Worm (Caenorhabditis elegans) whole organism, late embryonic: ENCODE results near the gene F55G11.4.
A peak's percentile ranks its signal among the peaks of the same experiment; 100 is the strongest.

Experiments used
- F13H6.1 ChIP-seq: sonication (generic microtip); optimal IDR thresholded peaks from 2 replicates; lab custom pipeline; 2016; ENCODE audit warnings: missing genetic modification characterization, missing compliant biosample characterization
- K09A11.1 ChIP-seq: sonication (generic microtip); optimal IDR thresholded peaks from 2 replicates; lab custom pipeline; 2017; ENCODE audit warnings: antibody characterized with exemption, mild to moderate bottlenecking, missing genetic modification characterization, missing compliant biosample characterization; ENCODE audit not compliant: insufficient read depth
- T23F11.4 ChIP-seq: fragments of 200-800 bp; sonication (Bioruptor generic); optimal IDR thresholded peaks from 2 replicates; lab custom pipeline; 2018; ENCODE audit warnings: mild to moderate bottlenecking, missing genetic modification characterization, missing compliant biosample characterization
- Y22D7AL.16 ChIP-seq: sonication (generic microtip); optimal IDR thresholded peaks from 2 replicates; lab custom pipeline; 2016; ENCODE audit warnings: missing genetic modification characterization, missing compliant biosample characterization
- ahr-1 ChIP-seq: sonication (generic microtip); optimal IDR thresholded peaks from 2 replicates; lab custom pipeline; 2016; ENCODE audit warnings: missing genetic modification characterization, missing compliant biosample characterization
- ama-1 ChIP-seq: fragments of 150-350 bp; optimal IDR thresholded peaks from 2 replicates; lab custom pipeline; 2014
- ceh-14 ChIP-seq: sonication (generic microtip); optimal IDR thresholded peaks from 2 replicates; lab custom pipeline; 2016; ENCODE audit warnings: missing genotype, missing genetic modification characterization, missing compliant biosample characterization
- ceh-24 ChIP-seq: sonication (generic microtip); optimal IDR thresholded peaks from 2 replicates; lab custom pipeline; 2016; ENCODE audit warnings: mild to moderate bottlenecking, missing genetic modification characterization, missing compliant biosample characterization
- ceh-30 ChIP-seq: fragments of 150-350 bp; optimal IDR thresholded peaks from 2 replicates; lab custom pipeline; 2014; ENCODE audit warnings: missing biosample characterization, missing genetic modification characterization
- ceh-34 ChIP-seq: sonication (generic microtip); optimal IDR thresholded peaks from 2 replicates; lab custom pipeline; 2016; ENCODE audit warnings: mild to moderate bottlenecking, missing genetic modification characterization, missing compliant biosample characterization
- ceh-6 ChIP-seq: fragments of 200-800 bp; sonication (Bioruptor generic); optimal IDR thresholded peaks from 2 replicates; lab custom pipeline; 2018; ENCODE audit warnings: mild to moderate bottlenecking, missing genetic modification characterization, missing compliant biosample characterization
- che-1 ChIP-seq: sonication (generic microtip); optimal IDR thresholded peaks from 2 replicates; lab custom pipeline; 2016; ENCODE audit warnings: mild to moderate bottlenecking, missing genetic modification characterization, missing compliant biosample characterization
- dmd-4 ChIP-seq: sonication (generic microtip); optimal IDR thresholded peaks from 2 replicates; lab custom pipeline; 2016; ENCODE audit warnings: borderline replicate concordance, missing genetic modification characterization, missing compliant biosample characterization
- elt-2 ChIP-seq: sonication (generic microtip); optimal IDR thresholded peaks from 2 replicates; lab custom pipeline; 2016; ENCODE audit warnings: missing genetic modification reagents, missing genetic modification characterization, missing compliant biosample characterization
- ets-4 ChIP-seq: sonication (generic microtip); optimal IDR thresholded peaks from 2 replicates; lab custom pipeline; 2016; ENCODE audit warnings: missing genetic modification characterization, missing compliant biosample characterization
- eyg-1 ChIP-seq: sonication (generic microtip); optimal IDR thresholded peaks from 2 replicates; lab custom pipeline; 2016; ENCODE audit warnings: missing genotype, missing genetic modification characterization, missing compliant biosample characterization
- fax-1 ChIP-seq: sonication (generic microtip); optimal IDR thresholded peaks from 2 replicates; lab custom pipeline; 2016; ENCODE audit warnings: missing genotype, missing genetic modification characterization, missing compliant biosample characterization
- fkh-6 ChIP-seq: sonication (generic microtip); optimal IDR thresholded peaks from 2 replicates; lab custom pipeline; 2016; ENCODE audit warnings: missing genetic modification characterization, missing compliant biosample characterization
- hlh-13 ChIP-seq: fragments of 200-800 bp; sonication (Bioruptor generic); optimal IDR thresholded peaks from 2 replicates; lab custom pipeline; 2018; ENCODE audit warnings: mild to moderate bottlenecking, missing genetic modification characterization, missing compliant biosample characterization
- hlh-30 ChIP-seq: sonication (generic microtip); optimal IDR thresholded peaks from 2 replicates; lab custom pipeline; 2017; ENCODE audit warnings: antibody characterized with exemption, missing genetic modification characterization, missing compliant biosample characterization; ENCODE audit not compliant: insufficient read depth
- hlh-8 ChIP-seq: sonication (generic microtip); optimal IDR thresholded peaks from 2 replicates; lab custom pipeline; 2016; ENCODE audit warnings: missing genotype, missing genetic modification characterization, missing compliant biosample characterization
- lim-6 ChIP-seq: sonication (generic microtip); optimal IDR thresholded peaks from 2 replicates; lab custom pipeline; 2016; ENCODE audit warnings: missing genetic modification characterization, missing compliant biosample characterization
- mec-3 ChIP-seq: sonication (generic microtip); optimal IDR thresholded peaks from 2 replicates; lab custom pipeline; 2016; ENCODE audit warnings: borderline replicate concordance, missing genetic modification characterization, missing compliant biosample characterization
- nfya-1 ChIP-seq: sonication (generic microtip); optimal IDR thresholded peaks from 2 replicates; lab custom pipeline; 2017; ENCODE audit warnings: missing genetic modification characterization, mild to moderate bottlenecking, missing compliant biosample characterization, antibody characterized with exemption, moderate library complexity
- nhr-11 ChIP-seq: fragments of 150-350 bp; optimal IDR thresholded peaks from 2 replicates; lab custom pipeline; 2014; ENCODE audit warnings: missing biosample characterization, missing genetic modification characterization
- odd-2 ChIP-seq: sonication (generic microtip); optimal IDR thresholded peaks from 2 replicates; lab custom pipeline; 2017; ENCODE audit warnings: antibody characterized with exemption, mild to moderate bottlenecking, missing genetic modification characterization, missing compliant biosample characterization
- pag-3 ChIP-seq: sonication (generic microtip); optimal IDR thresholded peaks from 2 replicates; lab custom pipeline; 2016; ENCODE audit warnings: missing compliant biosample characterization, missing genetic modification characterization, borderline replicate concordance
- pat-9 ChIP-seq: fragments of 200-800 bp; sonication (Bioruptor generic); optimal IDR thresholded peaks from 2 replicates; lab custom pipeline; 2018; ENCODE audit warnings: mild to moderate bottlenecking, missing genetic modification characterization, moderate library complexity, missing compliant biosample characterization
- pax-1 ChIP-seq: fragments of 150-350 bp; optimal IDR thresholded peaks from 2 replicates; lab custom pipeline; 2014; ENCODE audit warnings: missing biosample characterization, missing genetic modification characterization
- pha-2 ChIP-seq: sonication (generic microtip); optimal IDR thresholded peaks from 2 replicates; lab custom pipeline; 2017; ENCODE audit warnings: mild to moderate bottlenecking, missing genetic modification characterization, missing compliant biosample characterization
- ref-2 ChIP-seq: sonication (generic microtip); optimal IDR thresholded peaks from 2 replicates; lab custom pipeline; 2016; ENCODE audit warnings: missing genetic modification characterization, missing compliant biosample characterization
- rnt-1 ChIP-seq: sonication (generic microtip); optimal IDR thresholded peaks from 2 replicates; lab custom pipeline; 2016; ENCODE audit warnings: missing genetic modification characterization, missing compliant biosample characterization
- sox-2 ChIP-seq: fragments of 200-800 bp; sonication (Bioruptor generic); IDR thresholded peaks from 2 replicates; pipeline ENCODE4 v1.3.6; 2022; ENCODE audit warnings: missing genetic modification reagents, missing genetic modification characterization, missing compliant biosample characterization
- unc-42 ChIP-seq: sonication (generic microtip); optimal IDR thresholded peaks from 2 replicates; lab custom pipeline; 2016; ENCODE audit warnings: missing genotype, missing genetic modification characterization, missing compliant biosample characterization
- ztf-16 ChIP-seq: sonication (generic microtip); optimal IDR thresholded peaks from 2 replicates; lab custom pipeline; 2017; ENCODE audit warnings: missing genetic modification characterization, missing compliant biosample characterization

F55G11.4 gene

DNA sequence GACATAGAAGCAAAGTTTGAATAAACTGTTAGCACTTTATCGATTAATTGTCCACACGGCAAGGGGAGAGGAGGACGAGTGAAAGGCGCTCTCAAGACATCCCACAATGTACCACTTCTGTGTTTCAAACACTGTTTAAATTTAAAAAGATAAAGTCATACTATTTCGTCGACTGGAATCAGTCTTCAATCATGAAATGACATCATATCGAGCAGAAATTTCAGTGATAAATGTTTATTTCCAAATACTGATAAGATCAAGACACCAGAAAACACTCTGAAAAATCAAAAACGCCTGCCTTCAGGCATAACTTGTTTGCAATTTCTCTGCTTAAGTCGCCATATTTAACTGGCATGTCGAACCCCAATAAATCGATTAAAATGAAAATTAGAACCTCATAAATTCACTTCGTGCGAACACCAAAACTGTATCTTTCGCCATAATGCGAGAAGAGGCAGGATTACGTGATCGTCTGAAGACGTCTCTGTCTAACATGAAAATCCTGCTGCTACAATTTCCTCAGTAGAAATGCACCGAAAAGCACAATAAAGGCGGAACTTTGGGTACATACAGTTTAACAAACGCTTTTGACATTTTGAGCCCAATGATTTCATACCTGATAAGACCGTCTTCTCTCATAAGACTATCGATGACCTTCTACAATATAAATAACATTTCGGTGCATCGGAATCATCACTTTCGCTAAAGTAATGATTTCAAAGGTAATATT, 5.0 kb downstream of the F55G11.4 start, which contains the start of gene K10D11.2:
TSS of gene K10D11.2 (plus strand) at position 680 of the 730 bp plus-strand sequence.
- TF ChIP-seq lim-6 (no peak), elt-2 (tag; lab: Kevin White, UChicago) (peak; percentile 61)

DNA sequence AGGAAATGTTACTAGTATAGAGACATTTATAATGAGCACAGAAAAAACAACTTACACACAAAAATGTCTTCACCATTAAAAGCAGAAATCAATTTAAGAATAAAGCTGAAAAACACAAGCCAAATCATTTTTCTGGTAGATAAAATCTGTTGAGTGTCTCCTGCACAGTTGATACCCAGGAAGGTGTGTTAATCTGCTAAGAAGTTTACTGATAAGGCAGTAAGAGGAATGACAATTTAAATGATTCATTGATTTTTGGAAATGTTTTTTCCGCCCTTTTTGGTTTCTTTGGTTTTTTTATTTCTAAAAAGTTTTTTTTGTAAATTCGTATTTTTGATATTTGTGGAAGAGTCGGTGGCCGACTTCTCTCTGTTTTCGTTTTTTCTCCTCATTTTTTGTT, 12.5 kb downstream of the F55G11.4 start, which contains the start of gene K10D11.3:
TSS of gene K10D11.3 (minus strand) at position 174 of the 400 bp plus-strand sequence.
- TF ChIP-seq che-1 (no peak), elt-2 (tag; lab: Kevin White, UChicago) (peak; percentile 7), fax-1 (no peak), nfya-1 (tag; lab: Kevin White, UChicago) (no peak), rnt-1 (tag; lab: Kevin White, UChicago) (no peak)

DNA sequence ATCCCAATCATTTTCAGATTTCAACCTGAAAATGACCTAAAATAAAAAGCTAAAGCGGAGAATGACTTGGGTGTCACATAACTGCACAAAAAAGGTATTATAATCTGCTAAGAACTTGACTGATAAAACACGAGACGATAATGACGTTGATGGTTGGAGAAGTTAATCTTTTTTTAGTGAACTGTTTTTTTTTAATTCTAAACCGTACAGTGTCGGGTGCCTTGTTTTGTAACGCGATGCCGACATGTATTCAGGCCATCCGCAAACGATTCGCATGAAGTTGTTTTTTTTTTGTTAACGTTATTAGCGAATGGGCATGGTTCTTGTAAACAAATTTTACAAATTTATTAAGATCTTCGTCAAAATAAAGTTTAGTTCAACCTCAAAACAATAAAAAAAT, 15.9 kb downstream of the F55G11.4 start, which contains the start of gene K10D11.6:
TSS of gene K10D11.6 (minus strand) at position 101 of the 400 bp plus-strand sequence.
- no peak for TF ChIP-seq elt-2 (tag; lab: Kevin White, UChicago)
- TF ChIP-seq K09A11.1 (tag; lab: Kevin White, UChicago), result no peak
- no peak for TF ChIP-seq T23F11.4 (GFP tag; lab: Kevin White, UChicago)
- no peak for TF ChIP-seq ceh-14 (tag; lab: Kevin White, UChicago)
- TF ChIP-seq ets-4 (tag; lab: Kevin White, UChicago), result no peak
- TF ChIP-seq ceh-6 (GFP tag; lab: Kevin White, UChicago), result no peak
- TF ChIP-seq ama-1, result no peak
- no peak for TF ChIP-seq pat-9 (tag; lab: Kevin White, UChicago)
- no peak for TF ChIP-seq pag-3

DNA sequence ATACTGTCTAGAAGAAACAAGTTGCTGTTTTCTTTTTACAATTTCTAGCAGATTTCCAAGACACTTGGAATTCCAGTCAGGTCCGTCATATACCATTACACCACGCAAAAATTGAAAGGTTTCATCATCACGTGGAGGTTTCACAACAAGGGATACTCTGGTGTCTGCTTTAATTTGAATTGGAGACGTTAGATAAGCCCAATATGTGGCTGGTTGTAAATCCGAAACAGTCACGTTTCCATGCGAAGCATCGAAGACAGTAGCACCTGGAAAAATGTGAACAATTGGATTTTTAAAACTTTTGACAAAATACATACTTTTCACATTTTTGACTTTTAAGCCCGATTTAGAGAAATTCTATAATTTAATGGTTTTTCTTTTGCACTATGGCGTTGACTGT, 17.2 kb downstream of the F55G11.4 start:
- TF ChIP-seq hlh-8, result no peak
- TF ChIP-seq pat-9 (tag; lab: Kevin White, UChicago), result no peak
- TF ChIP-seq F13H6.1 (tag; lab: Kevin White, UChicago), result no peak
- no peak for TF ChIP-seq fax-1
- TF ChIP-seq ref-2 (tag; lab: Kevin White, UChicago), result no peak
- no peak for TF ChIP-seq ztf-16 (tag; lab: Kevin White, UChicago)
- TF ChIP-seq dmd-4, result no peak
- no peak for TF ChIP-seq mec-3 (tag; lab: Kevin White, UChicago)

DNA sequence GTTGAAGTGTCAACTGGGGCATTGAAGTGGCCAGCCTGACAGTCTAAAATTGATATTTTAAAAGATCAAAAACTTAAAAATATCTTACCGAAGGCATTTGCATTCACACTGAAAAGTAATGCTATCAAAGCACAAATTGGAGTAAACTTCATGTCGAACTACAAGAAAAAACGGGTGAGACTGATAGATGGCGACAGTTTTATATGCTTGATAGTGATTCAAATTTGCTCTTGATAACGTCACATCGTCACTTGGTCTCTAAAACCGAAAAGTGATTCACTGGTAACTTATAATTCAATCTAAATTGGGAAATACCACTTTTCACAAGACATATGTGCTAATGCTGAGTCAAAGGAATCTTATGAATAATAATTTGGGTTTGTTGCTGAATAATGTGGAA, 18.2 kb downstream of the F55G11.4 start, which contains the start of gene K10D11.5:
TSS of gene K10D11.5 (minus strand) at position 215 of the 400 bp plus-strand sequence.
- TF ChIP-seq unc-42 (tag; lab: Kevin White, UChicago), result no peak
- no peak for TF ChIP-seq ceh-34 (tag; lab: Kevin White, UChicago)
- TF ChIP-seq odd-2 (tag; lab: Kevin White, UChicago), result no peak
- no peak for TF ChIP-seq ahr-1 (tag; lab: Kevin White, UChicago)
- no peak for TF ChIP-seq hlh-8
- no peak for TF ChIP-seq K09A11.1 (tag; lab: Kevin White, UChicago)
- no peak for TF ChIP-seq hlh-13 (GFP tag; lab: Kevin White, UChicago)
- no peak for TF ChIP-seq sox-2 (GFP tag; lab: Robert Waterston, UW)
- TF ChIP-seq pha-2 (tag; lab: Kevin White, UChicago), result no peak
- TF ChIP-seq hlh-30, result no peak
- TF ChIP-seq Y22D7AL.16, result no peak
- no peak for TF ChIP-seq ceh-14 (tag; lab: Kevin White, UChicago)
- TF ChIP-seq ceh-24 (tag; lab: Kevin White, UChicago), result no peak
- no peak for TF ChIP-seq nhr-11 (tag; lab: Kevin White, UChicago)
- TF ChIP-seq fkh-6 (tag; lab: Kevin White, UChicago), result no peak
- no peak for TF ChIP-seq eyg-1 (tag; lab: Kevin White, UChicago)
- TF ChIP-seq pax-1 (tag; lab: Kevin White, UChicago), result no peak
- TF ChIP-seq ceh-30 (tag; lab: Kevin White, UChicago), result no peak
- TF ChIP-seq, all 69 proteins: peak for 0
